Worm (Caenorhabditis elegans) whole organism, L2 larva: ENCODE data around the gene gmps-1.
A peak's percentile ranks its signal among the peaks of the same experiment; 100 is the strongest.

ENCODE experiments used
- F13H6.1 ChIP-seq: sonication (generic microtip); optimal IDR thresholded peaks from 2 replicates; lab custom pipeline; 2016; ENCODE audit warnings: missing genetic modification characterization, missing compliant biosample characterization
- alr-1 ChIP-seq: fragments of 150-350 bp; optimal IDR thresholded peaks from 2 replicates; lab custom pipeline; 2014; ENCODE audit warnings: missing biosample characterization, missing genetic modification characterization
- egl-27 ChIP-seq: sonication (generic microtip); optimal IDR thresholded peaks from 3 replicates; lab custom pipeline; 2017; ENCODE audit warnings: missing biosample characterization, missing genetic modification reagents, missing genetic modification characterization
- fos-1 ChIP-seq: fragments of 150-350 bp; optimal IDR thresholded peaks from 2 replicates; lab custom pipeline; 2014; ENCODE audit warnings: missing biosample characterization, missing genetic modification characterization
- nhr-237 ChIP-seq: fragments of 150-350 bp; optimal IDR thresholded peaks from 2 replicates; lab custom pipeline; 2014; ENCODE audit warnings: missing biosample characterization, missing genetic modification characterization
- zag-1 ChIP-seq: fragments of 150-350 bp; optimal IDR thresholded peaks from 2 replicates; lab custom pipeline; 2014; ENCODE audit warnings: missing biosample characterization, missing genetic modification characterization

- TF ChIP-seq fos-1 (tag; lab: Kevin White, UChicago) = peak; percentile 53
- TF ChIP-seq egl-27 (tag; lab: Kevin White, UChicago) = no peak
- no peak for TF ChIP-seq alr-1 (tag; lab: Kevin White, UChicago)
- peak; percentile 79 for TF ChIP-seq F13H6.1
- TF ChIP-seq zag-1 (tag; lab: Kevin White, UChicago) = no peak
- no peak for TF ChIP-seq nhr-237 (tag; lab: Kevin White, UChicago)
Measured at ce11 chrII:10872541-10872940, 4.0 kb upstream of the gmps-1 start, which contains the start of the genes cyn-4 and copz-1.
